Fruit fly (Drosophila melanogaster): Measurements from ENCODE around the gene CG10413.

Gene CG10413

DNA sequence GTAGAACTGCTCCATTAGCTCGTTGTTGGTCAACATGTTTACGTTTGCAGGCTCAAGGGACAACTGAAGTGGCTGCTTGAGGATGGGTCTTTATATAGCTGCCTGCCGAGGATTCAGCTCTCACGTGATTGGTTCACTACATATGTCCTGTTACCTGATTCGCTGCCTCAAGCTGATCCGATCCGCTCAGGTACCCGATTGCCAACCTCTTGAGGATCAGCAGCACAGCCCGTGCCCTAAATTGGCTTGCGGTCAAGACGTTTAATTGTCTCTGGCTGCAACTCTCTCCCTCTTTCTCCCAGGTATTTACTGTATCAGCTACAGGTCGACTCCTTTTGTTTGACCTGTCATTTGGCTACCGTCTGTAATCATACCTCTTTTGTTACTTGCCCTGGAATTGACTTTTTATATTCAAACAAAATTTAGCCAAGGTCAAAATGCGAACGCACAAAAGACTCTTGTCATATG is 8.1 kb downstream of the CG10413 start, which contains the start of gene amos:
amos (minus strand) TSS at position 51 of the 468 bp plus-strand sequence.
- TF ChIP-seq CG1620 (GFP tag; optimal IDR thresholded peaks at IDR 0.05) = no peak
- no peak for TF ChIP-seq toe (GFP tag; optimal IDR thresholded peaks at IDR 0.05)
- TF ChIP-seq CG14711 (tag; optimal IDR thresholded peaks at IDR 0.05) = no peak
- TF ChIP-seq CG5204 (GFP tag; optimal IDR thresholded peaks at IDR 0.05) = no peak

- TF ChIP-seq ovo (GFP tag; optimal IDR thresholded peaks at IDR 0.05) = no peak
- TF ChIP-seq cnc (optimal IDR thresholded peaks at IDR 0.05) = no peak
- TF ChIP-seq toe (GFP tag; optimal IDR thresholded peaks at IDR 0.05) = no peak
- TF ChIP-seq CG7045 (GFP tag; optimal IDR thresholded peaks at IDR 0.05) = no peak
- TF ChIP-seq CG1620 (GFP tag; optimal IDR thresholded peaks at IDR 0.05) = no peak
- TF ChIP-seq CG14711 (tag; optimal IDR thresholded peaks at IDR 0.05) = no peak
- no peak for TF ChIP-seq Crg-1 (GFP tag; optimal IDR thresholded peaks at IDR 0.05)
- no peak for TF ChIP-seq Mnt (GFP tag; optimal IDR thresholded peaks at IDR 0.05)
Observed at dm6 chr2L:18590942-18591257, 14.1 kb downstream of the CG10413 start.

DNA sequence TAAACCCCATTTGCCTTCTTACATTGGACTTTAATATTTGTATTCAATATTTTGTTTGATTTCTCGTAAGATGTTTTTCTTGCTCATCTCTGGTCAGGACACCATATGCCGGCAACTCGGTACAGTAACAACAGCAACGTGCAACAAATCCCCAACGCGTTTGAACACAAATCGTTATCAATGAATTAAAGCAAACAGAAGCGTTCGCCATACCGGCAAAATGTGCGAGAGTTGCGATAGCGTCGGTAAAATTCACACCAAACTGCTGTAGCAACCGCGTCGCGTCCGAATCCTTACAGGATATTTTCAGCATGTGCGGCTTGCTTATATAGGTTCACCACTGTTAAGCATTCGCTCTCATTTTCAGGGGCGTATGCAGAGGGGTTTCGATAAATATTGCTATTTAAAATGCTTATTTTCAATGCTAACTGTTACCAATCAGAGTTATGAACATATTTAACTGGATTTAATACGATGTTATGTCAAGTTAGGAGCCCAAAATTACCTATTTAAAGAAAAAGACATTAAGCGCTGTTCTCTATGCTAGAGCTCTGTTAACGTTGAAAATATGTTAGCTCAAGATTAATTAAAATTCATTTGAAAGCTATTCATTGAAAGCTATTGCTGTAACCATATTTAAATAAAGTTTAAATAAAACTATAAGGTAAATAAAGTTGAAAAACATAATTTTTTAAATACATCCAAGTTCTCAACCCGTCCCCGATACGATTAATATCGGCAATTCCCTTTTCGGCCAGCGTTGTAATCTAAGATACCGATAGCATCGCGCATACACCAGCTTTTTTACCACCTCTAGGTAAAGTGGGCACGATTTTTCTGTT is 14.7 kb downstream of the CG10413 start, which contains the start of the genes Pde11 and CG15160:
Pde11 (minus strand) TSS at position 243 of the 842 bp plus-strand sequence.
CG15160 (plus strand) TSS at position 792 of the 842 bp plus-strand sequence.
- TF ChIP-seq cnc (optimal IDR thresholded peaks at IDR 0.05) (no peak), pad (GFP tag; optimal IDR thresholded peaks at IDR 0.05) (peak; percentile 19), CG1620 (GFP tag; optimal IDR thresholded peaks at IDR 0.05) (no peak), Crg-1 (GFP tag; optimal IDR thresholded peaks at IDR 0.05) (peak; percentile 24), CG11617 (GFP tag; optimal IDR thresholded peaks at IDR 0.05) (peak; percentile 12), toe (GFP tag; optimal IDR thresholded peaks at IDR 0.05) (peak; percentile 52), ovo (GFP tag; optimal IDR thresholded peaks at IDR 0.05) (no peak), CG14711 (tag; optimal IDR thresholded peaks at IDR 0.05) (no peak), CG5204 (GFP tag; optimal IDR thresholded peaks at IDR 0.05) (no peak), Hr96 (GFP tag; optimal IDR thresholded peaks at IDR 0.05) (peak; percentile 26), CG7101 (tag; optimal IDR thresholded peaks at IDR 0.05) (peak; percentile 7), CG7045 (GFP tag; optimal IDR thresholded peaks at IDR 0.05) (no peak), Mnt (GFP tag; optimal IDR thresholded peaks at IDR 0.05) (peak; percentile 55), cic (GFP tag; optimal IDR thresholded peaks at IDR 0.05) (no peak)

dm6 chr2L:18584617-18585016 is 20.4 kb downstream of the CG10413 start:
- no peak for TF ChIP-seq tj (GFP tag; optimal IDR thresholded peaks at IDR 0.05)
- TF ChIP-seq pad (GFP tag; optimal IDR thresholded peaks at IDR 0.05) = no peak

dm6 chr2L:18576250-18576649 is 28.8 kb downstream of the CG10413 start:
- peak; percentile 57 for TF ChIP-seq kay (GFP tag; ENCODE audit: borderline replicate concordance)
- TF ChIP-seq CG14711 (tag; optimal IDR thresholded peaks at IDR 0.05) = no peak

dm6 chr2L:18572428-18573136 is 32.5 kb downstream of the CG10413 start:
- no peak for TF ChIP-seq ovo (GFP tag; optimal IDR thresholded peaks at IDR 0.05)
- TF ChIP-seq toe (GFP tag; optimal IDR thresholded peaks at IDR 0.05) = peak; percentile 62
- TF ChIP-seq pad (GFP tag; optimal IDR thresholded peaks at IDR 0.05) = peak; percentile 3
- no peak for TF ChIP-seq CG33017 (tag; optimal IDR thresholded peaks at IDR 0.05)
- TF ChIP-seq tj (GFP tag; optimal IDR thresholded peaks at IDR 0.05) = peak; percentile 64
- TF ChIP-seq CG12768 (GFP tag; optimal IDR thresholded peaks at IDR 0.05) = peak; percentile 77
- TF ChIP-seq Clk (GFP tag; optimal IDR thresholded peaks at IDR 0.05) = no peak

DNA sequence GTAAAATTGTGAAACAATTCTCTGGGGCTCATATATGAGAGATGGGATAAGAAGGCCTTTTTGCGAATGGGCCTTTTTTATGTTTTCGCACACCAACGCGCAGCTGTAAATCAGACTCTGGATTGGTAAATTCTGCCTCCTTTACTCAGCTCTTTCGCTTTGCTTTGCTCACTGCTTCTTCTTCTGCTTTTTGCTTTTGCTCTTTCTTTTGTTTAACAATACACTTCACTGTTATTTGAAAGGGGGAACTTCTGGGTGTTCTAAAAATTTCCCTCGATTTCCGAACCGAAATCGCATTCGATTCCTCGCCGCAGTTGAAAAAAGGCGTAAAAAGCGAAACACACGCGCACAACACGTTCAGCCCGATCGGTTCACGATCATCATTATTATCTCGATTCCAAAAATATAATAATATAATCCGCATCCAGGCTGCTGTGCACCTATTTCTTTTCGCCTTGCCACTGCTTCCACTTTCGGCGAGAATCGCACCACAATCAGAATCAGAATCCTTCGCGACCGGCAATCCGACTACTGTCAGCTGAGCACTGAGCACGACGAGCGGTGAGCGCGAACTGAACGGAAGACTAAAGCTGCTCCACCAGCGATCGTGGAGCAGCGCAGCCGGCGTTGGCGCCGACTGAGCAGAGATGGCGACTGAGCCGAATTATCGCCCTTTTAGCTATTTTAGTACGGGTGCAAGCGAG is 33.2 kb downstream of the CG10413 start:
- TF ChIP-seq tj (GFP tag; optimal IDR thresholded peaks at IDR 0.05) (peak; percentile 58), Crg-1 (GFP tag; optimal IDR thresholded peaks at IDR 0.05) (no peak), CG12768 (GFP tag; optimal IDR thresholded peaks at IDR 0.05) (no peak), ovo (GFP tag; optimal IDR thresholded peaks at IDR 0.05) (no peak), bab1 (GFP tag; optimal IDR thresholded peaks at IDR 0.05) (peak; percentile 26), Mnt (GFP tag; optimal IDR thresholded peaks at IDR 0.05) (peak; percentile 52), Hr96 (GFP tag; optimal IDR thresholded peaks at IDR 0.05) (peak; percentile 20), CG7045 (GFP tag; optimal IDR thresholded peaks at IDR 0.05) (no peak), CG1620 (GFP tag; optimal IDR thresholded peaks at IDR 0.05) (peak; percentile 39), pad (GFP tag; optimal IDR thresholded peaks at IDR 0.05) (peak; percentile 91), kay (GFP tag; ENCODE audit: borderline replicate concordance) (peak; percentile 26), Clk (GFP tag; optimal IDR thresholded peaks at IDR 0.05) (no peak), cic (GFP tag; optimal IDR thresholded peaks at IDR 0.05) (peak; percentile 47), CG11617 (GFP tag; optimal IDR thresholded peaks at IDR 0.05) (no peak)

Data from whole organism, adult.